Fruit fly (Drosophila melanogaster) whole organism, embryonic: ENCODE measurements around the gene wuho.

Experiments used
- Aef1 ChIP-seq: fragments of 200-800 bp; sonication (Bioruptor generic); IDR thresholded peaks from 3 replicates; pipeline ENCODE4 v1.3.6; 2022; ENCODE audit warnings: missing biosample characterization, missing genetic modification characterization
- CG10147 ChIP-seq: fragments of 200-800 bp; sonication (Bioruptor generic); optimal IDR thresholded peaks from 2 replicates; lab custom pipeline; 2019; ENCODE audit warnings: missing biosample characterization, mild to moderate bottlenecking, missing genetic modification characterization, moderate library complexity
- CG10321 ChIP-seq: fragments of 200-800 bp; sonication (Bioruptor generic); IDR thresholded peaks from 2 replicates; pipeline ENCODE4 v1.3.6; 2022; ENCODE audit warnings: missing biosample characterization, missing genetic modification characterization
- CG12155 ChIP-seq: fragments of 200-800 bp; sonication (Bioruptor generic); optimal IDR thresholded peaks from 3 replicates; lab custom pipeline; 2016; ENCODE audit warnings: missing biosample characterization, missing genetic modification characterization
- CG12236 ChIP-seq: fragments of 200-800 bp; sonication (Bioruptor generic); optimal IDR thresholded peaks from 2 replicates; lab custom pipeline; 2016; ENCODE audit warnings: missing biosample characterization, missing genetic modification characterization
- CG12659 ChIP-seq: fragments of 200-800 bp; sonication (Bioruptor generic); optimal IDR thresholded peaks from 3 replicates; lab custom pipeline; 2017; ENCODE audit warnings: mild to moderate bottlenecking, missing biosample characterization, missing genetic modification reagents, missing genetic modification characterization
- CG14710 ChIP-seq: fragments of 200-800 bp; sonication (Bioruptor generic); optimal IDR thresholded peaks from 3 replicates; lab custom pipeline; 2019; ENCODE audit warnings: missing biosample characterization, mild to moderate bottlenecking, missing genetic modification characterization, moderate library complexity
- CG15269 ChIP-seq: fragments of 200-800 bp; sonication (Bioruptor generic); optimal IDR thresholded peaks from 2 replicates; lab custom pipeline; 2018; ENCODE audit warnings: missing biosample characterization, mild to moderate bottlenecking, missing genetic modification characterization, moderate library complexity
- CG17385 ChIP-seq: fragments of 200-800 bp; sonication (Bioruptor generic); optimal IDR thresholded peaks from 3 replicates; lab custom pipeline; 2018; ENCODE audit warnings: missing biosample characterization, mild to moderate bottlenecking, missing genetic modification characterization
- CG17612 ChIP-seq: fragments of 200-800 bp; sonication (Bioruptor generic); IDR thresholded peaks from 2 replicates; pipeline ENCODE4 v1.3.6; 2022; ENCODE audit warnings: missing biosample characterization, missing genetic modification characterization
- CG18599 ChIP-seq: fragments of 200-800 bp; sonication (Bioruptor generic); optimal IDR thresholded peaks from 3 replicates; lab custom pipeline; 2017; ENCODE audit warnings: missing biosample characterization, missing genetic modification characterization, mild to moderate bottlenecking, moderate library complexity, missing genetic modification reagents
- CG2120 ChIP-seq: fragments of 200-800 bp; sonication (Bioruptor generic); optimal IDR thresholded peaks from 3 replicates; lab custom pipeline; 2016; ENCODE audit warnings: missing biosample characterization, missing genetic modification characterization
- CG2678 ChIP-seq: fragments of 200-800 bp; sonication (Bioruptor generic); optimal IDR thresholded peaks from 3 replicates; lab custom pipeline; 2019; ENCODE audit warnings: missing biosample characterization, mild to moderate bottlenecking, missing genetic modification characterization, moderate library complexity
- CG2712 ChIP-seq: fragments of 200-800 bp; optimal IDR thresholded peaks from 3 replicates; lab custom pipeline; 2019; ENCODE audit warnings: missing biosample characterization, mild to moderate bottlenecking, missing genetic modification characterization, moderate library complexity
- CG4404 ChIP-seq: fragments of 200-800 bp; sonication (Bioruptor generic); IDR thresholded peaks from 2 replicates; pipeline ENCODE4 v1.3.6; 2022; ENCODE audit warnings: missing biosample characterization, missing genetic modification characterization
- CG4424 ChIP-seq: fragments of 200-800 bp; sonication (Bioruptor generic); optimal IDR thresholded peaks from 3 replicates; lab custom pipeline; 2016; ENCODE audit warnings: missing biosample characterization, missing genetic modification characterization
- CG5953 ChIP-seq: fragments of 200-800 bp; sonication (Bioruptor generic); IDR thresholded peaks from 2 replicates; pipeline ENCODE4 v1.3.6; 2022; ENCODE audit warnings: missing biosample characterization, missing genetic modification characterization
- CG6272 ChIP-seq: fragments of 200-800 bp; sonication (Bioruptor generic); IDR thresholded peaks from 2 replicates; pipeline ENCODE4 v1.3.6; 2022; ENCODE audit warnings: missing biosample characterization, missing genetic modification characterization
- CG7556 ChIP-seq: fragments of 200-800 bp; sonication (Bioruptor generic); optimal IDR thresholded peaks from 2 replicates; lab custom pipeline; 2017; ENCODE audit warnings: missing biosample characterization, mild to moderate bottlenecking, missing genetic modification characterization
- CG8290 ChIP-seq, 3 experiments: fragments of 200-800 bp; sonication (Bioruptor generic); optimal IDR thresholded peaks; 2 replicates each; lab custom pipeline; 2016 to 2019; ENCODE audit warnings: missing biosample characterization in 3 of 3, missing genetic modification characterization in 3 of 3, mild to moderate bottlenecking in 2 of 3, moderate library complexity in 1 of 3
- Drgx ChIP-seq: fragments of 200-800 bp; sonication (Bioruptor generic); IDR thresholded peaks from 2 replicates; pipeline ENCODE4 v1.3.6; 2022; ENCODE audit warnings: missing biosample characterization, missing genetic modification characterization
- Elba2 ChIP-seq: fragments of 200-800 bp; sonication (Bioruptor generic); optimal IDR thresholded peaks from 3 replicates; lab custom pipeline; 2016; ENCODE audit warnings: missing biosample characterization, missing genetic modification characterization
- Ets97D ChIP-seq: fragments of 200-800 bp; sonication (Bioruptor generic); optimal IDR thresholded peaks from 3 replicates; lab custom pipeline; 2016; ENCODE audit warnings: missing biosample characterization, missing genetic modification characterization
- Meics ChIP-seq: fragments of 200-800 bp; sonication (Bioruptor generic); optimal IDR thresholded peaks from 2 replicates; lab custom pipeline; 2017; ENCODE audit warnings: missing biosample characterization, mild to moderate bottlenecking, missing genetic modification characterization
- Ptx1 ChIP-seq: fragments of 200-800 bp; sonication (Bioruptor generic); IDR thresholded peaks from 2 replicates; pipeline ENCODE4 v1.3.6; 2022; ENCODE audit warnings: missing biosample characterization, missing genetic modification characterization
- Trl ChIP-seq, 3 experiments: fragments of >200 bp in 2 of 3; fragments of 200-800 bp in 1 of 3; sonication (Bioruptor generic) in 1 of 3; optimal IDR thresholded peaks; 2 replicates in 1 of 3; 3 replicates in 2 of 3; lab custom pipeline; 2016 to 2017; ENCODE audit warnings: missing biosample characterization in 1 of 3, missing genetic modification characterization in 1 of 3
- Usf ChIP-seq: fragments of 200-800 bp; sonication (Bioruptor generic); optimal IDR thresholded peaks from 2 replicates; lab custom pipeline; 2017; ENCODE audit warnings: missing genotype, missing biosample characterization, missing genetic modification characterization
- Vsx1 ChIP-seq: fragments of 200-800 bp; sonication (Bioruptor generic); optimal IDR thresholded peaks from 2 replicates; lab custom pipeline; 2017; ENCODE audit warnings: missing biosample characterization, mild to moderate bottlenecking, missing genetic modification characterization, missing genetic modification reagents
- Xrp1 ChIP-seq: fragments of 200-800 bp; sonication (Bioruptor generic); IDR thresholded peaks from 2 replicates; pipeline ENCODE4 v1.3.6; 2022; ENCODE audit warnings: missing biosample characterization, missing genetic modification characterization
- abd-A ChIP-seq: fragments of 200-800 bp; sonication (Bioruptor generic); optimal IDR thresholded peaks from 3 replicates; lab custom pipeline; 2019; ENCODE audit warnings: missing biosample characterization, mild to moderate bottlenecking, missing genetic modification characterization, moderate library complexity
- bcd ChIP-seq: fragments of 200-800 bp; sonication (Bioruptor generic); optimal IDR thresholded peaks from 2 replicates; lab custom pipeline; 2017; ENCODE audit warnings: missing biosample characterization, mild to moderate bottlenecking, missing genetic modification characterization
- ci ChIP-seq: fragments of 200-800 bp; sonication (Bioruptor generic); IDR thresholded peaks from 3 replicates; pipeline ENCODE4 v1.3.6; 2022; ENCODE audit warnings: missing biosample characterization, missing genetic modification characterization
- crol ChIP-seq: fragments of 200-800 bp; sonication (Bioruptor generic); IDR thresholded peaks from 2 replicates; pipeline ENCODE4 v1.3.6; 2022; ENCODE audit warnings: missing biosample characterization, missing genetic modification characterization
- dysf ChIP-seq: fragments of 200-800 bp; sonication (Bioruptor generic); IDR thresholded peaks from 3 replicates; pipeline ENCODE4 v1.3.6; 2022; ENCODE audit warnings: missing biosample characterization, missing genetic modification characterization
- eve ChIP-seq, 2 experiments: fragments of >200 bp; optimal IDR thresholded peaks; 2 replicates each; lab custom pipeline; 2017; ENCODE audit warnings: missing biosample characterization in 2 of 2, missing genetic modification characterization in 2 of 2
- grau ChIP-seq: fragments of 200-800 bp; optimal IDR thresholded peaks from 3 replicates; lab custom pipeline; 2019; ENCODE audit warnings: missing biosample characterization, mild to moderate bottlenecking, missing genetic modification characterization, moderate library complexity
- h ChIP-seq: fragments of >200 bp; optimal IDR thresholded peaks from 2 replicates; lab custom pipeline; 2017
- ham ChIP-seq: fragments of 200-800 bp; sonication (Bioruptor generic); IDR thresholded peaks from 2 replicates; pipeline ENCODE4 v1.3.6; 2022; ENCODE audit warnings: missing biosample characterization, missing genetic modification characterization
- hkb ChIP-seq, 2 experiments: fragments of 200-800 bp in 1 of 2; fragments of >200 bp in 1 of 2; sonication (Bioruptor generic) in 1 of 2; IDR thresholded peaks in 1 of 2; optimal IDR thresholded peaks in 1 of 2; 2 replicates each; pipeline versions ENCODE4 v1.3.6 to Lab custom; 2017 to 2022; ENCODE audit warnings: missing biosample characterization in 1 of 2, missing genetic modification characterization in 1 of 2
- lbe ChIP-seq: fragments of 200-800 bp; sonication (Bioruptor generic); optimal IDR thresholded peaks from 2 replicates; lab custom pipeline; 2016; ENCODE audit warnings: missing biosample characterization, mild to moderate bottlenecking, missing genetic modification characterization
- lmd ChIP-seq: fragments of 200-800 bp; sonication (Bioruptor generic); IDR thresholded peaks from 2 replicates; pipeline ENCODE4 v1.3.6; 2022; ENCODE audit warnings: missing biosample characterization, missing genetic modification characterization
- pb ChIP-seq: fragments of 200-800 bp; sonication (Bioruptor generic); optimal IDR thresholded peaks from 3 replicates; lab custom pipeline; 2016; ENCODE audit warnings: missing biosample characterization, missing genetic modification characterization
- prd ChIP-seq, 3 experiments: fragments of >200 bp in 2 of 3; fragments of 200-800 bp in 1 of 3; sonication (Bioruptor generic) in 1 of 3; optimal IDR thresholded peaks in 2 of 3; IDR thresholded peaks in 1 of 3; 2 replicates in 2 of 3; 3 replicates in 1 of 3; pipeline versions ENCODE4 v1.3.6 to Lab custom; 2017 to 2022; ENCODE audit warnings: missing biosample characterization in 1 of 3, missing genetic modification characterization in 1 of 3
- row ChIP-seq: fragments of 200-800 bp; sonication (Bioruptor generic); IDR thresholded peaks from 3 replicates; pipeline ENCODE4 v1.3.6; 2022; ENCODE audit warnings: missing biosample characterization, missing genetic modification characterization
- run ChIP-seq: fragments of 200-800 bp; sonication (Bioruptor generic); optimal IDR thresholded peaks from 3 replicates; lab custom pipeline; 2018; ENCODE audit warnings: missing biosample characterization, mild to moderate bottlenecking, missing genetic modification characterization
- sens ChIP-seq: fragments of 200-800 bp; sonication (Bioruptor generic); peaks from one replicate; lab custom pipeline; 2016; ENCODE audit warnings: missing biosample characterization, missing genetic modification characterization
- unc-4 ChIP-seq: fragments of 200-800 bp; sonication (Bioruptor generic); IDR thresholded peaks from 2 replicates; pipeline ENCODE4 v1.3.6; 2022; ENCODE audit warnings: missing biosample characterization, missing genetic modification characterization; ENCODE audit not compliant: partially characterized antibody
- unpg ChIP-seq: fragments of 200-800 bp; sonication (Bioruptor generic); optimal IDR thresholded peaks from 3 replicates; lab custom pipeline; 2018; ENCODE audit warnings: missing biosample characterization, mild to moderate bottlenecking, missing genetic modification characterization, moderate library complexity
- zen2 ChIP-seq: fragments of 200-800 bp; sonication (Bioruptor generic); IDR thresholded peaks from 3 replicates; pipeline ENCODE4 v1.3.6; 2022; ENCODE audit warnings: missing biosample characterization, missing genetic modification characterization; ENCODE audit not compliant: partially characterized antibody

wuho gene

DNA sequence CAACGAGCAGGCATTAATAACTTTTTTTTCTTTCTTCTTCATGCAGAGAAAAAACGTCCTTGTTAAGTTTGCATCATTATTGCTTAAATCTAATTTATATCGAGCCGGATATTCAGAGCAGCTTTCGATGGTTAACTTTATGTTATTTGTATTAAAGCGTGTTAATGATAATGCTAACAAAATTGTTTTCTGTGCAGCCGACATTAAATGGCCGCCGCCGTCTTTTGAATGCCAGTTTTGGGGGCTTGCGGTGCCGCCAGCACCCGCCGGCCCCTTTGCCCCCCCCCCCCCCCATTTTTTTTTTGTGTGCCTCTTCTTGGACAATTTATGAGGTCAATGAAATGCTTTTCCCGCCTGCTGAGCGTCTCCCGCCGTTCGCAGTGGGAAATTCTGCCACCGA, 23.6 kb downstream of the wuho start (continued):
- TF ChIP-seq zen2 (GFP tag; lab: Robert Waterston, UW) (no peak), pb (GFP tag; lab: Kevin White, UChicago) (no peak), eve (GFP tag; optimal IDR thresholded peaks at IDR 0.05; lab: Kevin White, UChicago) (no peak), unpg (GFP tag; lab: Kevin White, UChicago) (peak; percentile 34), CG18599 (peak; percentile 61), ham (GFP tag; lab: Robert Waterston, UW) (no peak), dysf (GFP tag; lab: Robert Waterston, UW) (peak; percentile 49; the same call in 2 of the 3 replicates), CG4424 (no peak), CG12236 (GFP tag; lab: Kevin White, UChicago) (no peak), CG14710 (tag; lab: Kevin White, UChicago) (no peak), CG8290 (GFP tag; optimal IDR thresholded peaks at IDR 0.05; lab: Kevin White, UChicago) (no peak), CG8290 (tag; optimal IDR thresholded peaks at IDR 0.05; lab: Kevin White, UChicago) (no peak), h (lab: Kevin White, UChicago) (no peak), crol (GFP tag; lab: Robert Waterston, UW) (peak; percentile 65), abd-A (tag; lab: Kevin White, UChicago) (peak; percentile 51), CG4404 (GFP tag; lab: Robert Waterston, UW) (no peak), CG7556 (GFP tag; lab: Kevin White, UChicago) (peak; percentile 18), Aef1 (GFP tag; lab: Robert Waterston, UW) (peak; percentile 15; the same call in 1 of the 3 replicates), CG6272 (GFP tag; lab: Robert Waterston, UW) (no peak), prd (optimal IDR thresholded peaks at IDR 0.05; lab: Kevin White, UChicago) (no peak), prd (GFP tag; IDR thresholded peaks at IDR 0.05; lab: Robert Waterston, UW) (peak; percentile 26; the same call in 1 of the 3 replicates), CG2712 (tag; lab: Kevin White, UChicago) (peak; percentile 9), row (GFP tag; lab: Robert Waterston, UW) (peak; percentile 54), CG17612 (GFP tag; lab: Robert Waterston, UW) (no peak), Trl (optimal IDR thresholded peaks at IDR 0.05; lab: Kevin White, UChicago) (no peak), Trl (GFP tag; optimal IDR thresholded peaks at IDR 0.05; lab: Kevin White, UChicago) (no peak), Meics (GFP tag; lab: Kevin White, UChicago) (peak; percentile 15), CG12659 (GFP tag; lab: Kevin White, UChicago) (no peak), bcd (GFP tag; lab: Kevin White, UChicago) (peak; percentile 5), CG10321 (GFP tag; lab: Robert Waterston, UW) (no peak), sens (GFP tag; lab: Kevin White, UChicago) (peak; percentile 71), hkb (optimal IDR thresholded peaks at IDR 0.05; lab: Kevin White, UChicago) (no peak), hkb (GFP tag; IDR thresholded peaks at IDR 0.05; lab: Robert Waterston, UW) (0 out of 2 replicates have a peak, but pooled peaks have one; percentile 26), CG10147 (GFP tag; lab: Kevin White, UChicago) (peak; percentile 13), grau (peak; percentile 17), CG15269 (tag; lab: Kevin White, UChicago) (peak; percentile 8), CG12155 (no peak), Vsx1 (GFP tag; lab: Kevin White, UChicago) (no peak), lmd (peak; percentile 28; the same call in 1 of the 2 replicates), Xrp1 (0 out of 2 replicates have a peak, but pooled peaks have one; percentile 28), Elba2 (GFP tag; lab: Kevin White, UChicago) (no peak), lbe (no peak), CG17385 (GFP tag; lab: Kevin White, UChicago) (peak; percentile 9), CG5953 (GFP tag; lab: Robert Waterston, UW) (no peak), CG2678 (tag; lab: Kevin White, UChicago) (peak; percentile 36), ci (GFP tag; lab: Robert Waterston, UW) (peak; percentile 22; the same call in 1 of the 3 replicates), Usf (GFP tag; lab: Kevin White, UChicago) (no peak), Ets97D (GFP tag; lab: Kevin White, UChicago) (no peak), run (tag; lab: Kevin White, UChicago) (no peak), unc-4 (GFP tag; lab: Robert Waterston, UW) (no peak), Drgx (GFP tag; lab: Robert Waterston, UW) (no peak), Ptx1 (GFP tag; lab: Robert Waterston, UW) (peak; percentile 44; the same call in 1 of the 2 replicates), CG2120 (GFP tag; lab: Kevin White, UChicago) (peak; percentile 35)
